Worm (Caenorhabditis elegans) whole organism, late embryonic: ENCODE data around the gene T10G3.4.
"Not testable (repeated sequence)": the region's sequence is repeated elsewhere in the genome, so short reads cannot be mapped to it uniquely, and the experiment has no call there.

Source experiments
- C38D4.7 ChIP-seq: fragments of 200-800 bp; sonication (Bioruptor generic); optimal IDR thresholded peaks from 2 replicates; lab custom pipeline; 2018; ENCODE audit warnings: mild to moderate bottlenecking, missing genetic modification characterization, moderate library complexity, missing compliant biosample characterization
- F13H6.1 ChIP-seq: sonication (generic microtip); optimal IDR thresholded peaks from 2 replicates; lab custom pipeline; 2016; ENCODE audit warnings: missing genetic modification characterization, missing compliant biosample characterization
- T23F11.4 ChIP-seq: fragments of 200-800 bp; sonication (Bioruptor generic); optimal IDR thresholded peaks from 2 replicates; lab custom pipeline; 2018; ENCODE audit warnings: mild to moderate bottlenecking, missing genetic modification characterization, missing compliant biosample characterization
- Y22D7AL.16 ChIP-seq: sonication (generic microtip); optimal IDR thresholded peaks from 2 replicates; lab custom pipeline; 2016; ENCODE audit warnings: missing genetic modification characterization, missing compliant biosample characterization
- ceh-14 ChIP-seq: sonication (generic microtip); optimal IDR thresholded peaks from 2 replicates; lab custom pipeline; 2016; ENCODE audit warnings: missing genotype, missing genetic modification characterization, missing compliant biosample characterization
- ceh-2 ChIP-seq: sonication (generic microtip); optimal IDR thresholded peaks from 2 replicates; lab custom pipeline; 2016; ENCODE audit warnings: missing genotype, missing genetic modification characterization, missing compliant biosample characterization
- ceh-24 ChIP-seq: sonication (generic microtip); optimal IDR thresholded peaks from 2 replicates; lab custom pipeline; 2016; ENCODE audit warnings: mild to moderate bottlenecking, missing genetic modification characterization, missing compliant biosample characterization
- ceh-30 ChIP-seq: fragments of 150-350 bp; optimal IDR thresholded peaks from 2 replicates; lab custom pipeline; 2014; ENCODE audit warnings: missing biosample characterization, missing genetic modification characterization
- ceh-31 ChIP-seq: sonication (generic microtip); optimal IDR thresholded peaks from 2 replicates; lab custom pipeline; 2016; ENCODE audit warnings: missing genetic modification characterization, missing compliant biosample characterization
- ceh-34 ChIP-seq: sonication (generic microtip); optimal IDR thresholded peaks from 2 replicates; lab custom pipeline; 2016; ENCODE audit warnings: mild to moderate bottlenecking, missing genetic modification characterization, missing compliant biosample characterization
- ceh-45 ChIP-seq: fragments of 200-800 bp; sonication (Bioruptor generic); IDR thresholded peaks from 2 replicates; pipeline ENCODE4 v1.3.6; 2022; ENCODE audit warnings: missing genetic modification reagents, missing genetic modification characterization, missing compliant biosample characterization
- ceh-9 ChIP-seq: sonication (generic microtip); optimal IDR thresholded peaks from 2 replicates; lab custom pipeline; 2016; ENCODE audit warnings: mild to moderate bottlenecking, missing genetic modification characterization, inconsistent platforms, missing compliant biosample characterization
- dmd-4 ChIP-seq: sonication (generic microtip); optimal IDR thresholded peaks from 2 replicates; lab custom pipeline; 2016; ENCODE audit warnings: borderline replicate concordance, missing genetic modification characterization, missing compliant biosample characterization
- dve-1 ChIP-seq: sonication (generic microtip); optimal IDR thresholded peaks from 2 replicates; lab custom pipeline; 2017; ENCODE audit warnings: antibody characterized with exemption, mild to moderate bottlenecking, missing genetic modification characterization, missing compliant biosample characterization
- elt-4 ChIP-seq: sonication (generic microtip); optimal IDR thresholded peaks from 2 replicates; lab custom pipeline; 2016; ENCODE audit warnings: missing genetic modification characterization, missing compliant biosample characterization
- ets-4 ChIP-seq: sonication (generic microtip); optimal IDR thresholded peaks from 2 replicates; lab custom pipeline; 2016; ENCODE audit warnings: missing genetic modification characterization, missing compliant biosample characterization
- fkh-6 ChIP-seq: sonication (generic microtip); optimal IDR thresholded peaks from 2 replicates; lab custom pipeline; 2016; ENCODE audit warnings: missing genetic modification characterization, missing compliant biosample characterization
- hlh-13 ChIP-seq: fragments of 200-800 bp; sonication (Bioruptor generic); optimal IDR thresholded peaks from 2 replicates; lab custom pipeline; 2018; ENCODE audit warnings: mild to moderate bottlenecking, missing genetic modification characterization, missing compliant biosample characterization
- hlh-6 ChIP-seq: sonication (generic microtip); optimal IDR thresholded peaks from 2 replicates; lab custom pipeline; 2016; ENCODE audit warnings: missing genotype, missing genetic modification characterization, missing compliant biosample characterization
- hlh-8 ChIP-seq: sonication (generic microtip); optimal IDR thresholded peaks from 2 replicates; lab custom pipeline; 2016; ENCODE audit warnings: missing genotype, missing genetic modification characterization, missing compliant biosample characterization
- lim-6 ChIP-seq: sonication (generic microtip); optimal IDR thresholded peaks from 2 replicates; lab custom pipeline; 2016; ENCODE audit warnings: missing genetic modification characterization, missing compliant biosample characterization
- lin-11 ChIP-seq: fragments of 200-800 bp; sonication (Bioruptor generic); optimal IDR thresholded peaks from 2 replicates; lab custom pipeline; 2018; ENCODE audit warnings: mild to moderate bottlenecking, missing genetic modification characterization, missing compliant biosample characterization
- madf-2 ChIP-seq: sonication (generic microtip); optimal IDR thresholded peaks from 2 replicates; lab custom pipeline; 2017; ENCODE audit warnings: missing genetic modification characterization, missing compliant biosample characterization
- nfya-1 ChIP-seq: sonication (generic microtip); optimal IDR thresholded peaks from 2 replicates; lab custom pipeline; 2017; ENCODE audit warnings: missing genetic modification characterization, mild to moderate bottlenecking, missing compliant biosample characterization, antibody characterized with exemption, moderate library complexity
- nhr-232 ChIP-seq: sonication (generic microtip); optimal IDR thresholded peaks from 2 replicates; lab custom pipeline; 2016; ENCODE audit warnings: missing genetic modification characterization, missing compliant biosample characterization
- pat-9 ChIP-seq: fragments of 200-800 bp; sonication (Bioruptor generic); optimal IDR thresholded peaks from 2 replicates; lab custom pipeline; 2018; ENCODE audit warnings: mild to moderate bottlenecking, missing genetic modification characterization, moderate library complexity, missing compliant biosample characterization
- pax-1 ChIP-seq: fragments of 150-350 bp; optimal IDR thresholded peaks from 2 replicates; lab custom pipeline; 2014; ENCODE audit warnings: missing biosample characterization, missing genetic modification characterization
- pha-4 ChIP-seq: fragments of 150-350 bp; optimal IDR thresholded peaks from 2 replicates; lab custom pipeline; 2018; ENCODE audit warnings: missing biosample characterization, missing genetic modification reagents, missing genetic modification characterization
- pqm-1 ChIP-seq: sonication (generic microtip); optimal IDR thresholded peaks from 2 replicates; lab custom pipeline; 2016; ENCODE audit warnings: missing genetic modification characterization, missing compliant biosample characterization
- ref-2 ChIP-seq: sonication (generic microtip); optimal IDR thresholded peaks from 2 replicates; lab custom pipeline; 2016; ENCODE audit warnings: missing genetic modification characterization, missing compliant biosample characterization
- tbx-7 ChIP-seq: sonication (generic microtip); optimal IDR thresholded peaks from 2 replicates; lab custom pipeline; 2016; ENCODE audit warnings: missing genotype, missing genetic modification characterization, missing compliant biosample characterization
- ttx-3 ChIP-seq: sonication (generic microtip); optimal IDR thresholded peaks from 2 replicates; lab custom pipeline; 2016; ENCODE audit warnings: missing genetic modification reagents, missing genetic modification characterization, missing compliant biosample characterization
- unc-3 ChIP-seq, 2 experiments: fragments of 200-800 bp in 1 of 2; sonication (Bioruptor generic) in 1 of 2; sonication (generic microtip) in 1 of 2; conservative IDR thresholded peaks in 1 of 2; optimal IDR thresholded peaks in 1 of 2; 2 replicates each; pipeline versions ENCODE4 v1.3.6 to Lab custom; 2016 to 2022; ENCODE audit warnings: missing compliant biosample characterization in 2 of 2, missing genetic modification characterization in 2 of 2, missing genetic modification reagents in 1 of 2
- unc-42 ChIP-seq: sonication (generic microtip); optimal IDR thresholded peaks from 2 replicates; lab custom pipeline; 2016; ENCODE audit warnings: missing genotype, missing genetic modification characterization, missing compliant biosample characterization
- unc-55 ChIP-seq: sonication (generic microtip); optimal IDR thresholded peaks from 2 replicates; lab custom pipeline; 2017; ENCODE audit warnings: missing biosample characterization, missing genetic modification reagents, missing genetic modification characterization
- zip-5 ChIP-seq: sonication (generic microtip); optimal IDR thresholded peaks from 2 replicates; lab custom pipeline; 2016; ENCODE audit warnings: missing genetic modification characterization, missing compliant biosample characterization
- ztf-16 ChIP-seq: sonication (generic microtip); optimal IDR thresholded peaks from 2 replicates; lab custom pipeline; 2017; ENCODE audit warnings: missing genetic modification characterization, missing compliant biosample characterization

The T10G3.4 gene

ce11 chrV:13459323-13459722 lies 24.9 kb downstream of the T10G3.4 start, which contains the start of gene bath-39:
Gene bath-39 (plus strand): TSS chrV:13459459.
- peak; percentile 75 for TF ChIP-seq unc-42 (tag; lab: Kevin White, UChicago)
- no peak for TF ChIP-seq ceh-34 (tag; lab: Kevin White, UChicago)
- TF ChIP-seq ceh-31 (tag; lab: Kevin White, UChicago) = peak; percentile 22
- no peak for TF ChIP-seq nhr-232 (tag; lab: Kevin White, UChicago)
- TF ChIP-seq, all 69 proteins: peak for 2

- TF ChIP-seq unc-55 (GFP tag; lab: Kevin White, UChicago) (peak; percentile 22), T23F11.4 (GFP tag; lab: Kevin White, UChicago) (no peak)
Measured at ce11 chrV:13457858-13458257, 26.4 kb downstream of the T10G3.4 start, which contains the start of gene F25H9.2. Gene F25H9.2 (plus strand): TSS chrV:13458083.

- no peak for TF ChIP-seq elt-4
- no peak for TF ChIP-seq ets-4 (tag; lab: Kevin White, UChicago)
- no peak for TF ChIP-seq pat-9 (tag; lab: Kevin White, UChicago)
- no peak for TF ChIP-seq ceh-30
- no peak for TF ChIP-seq ref-2 (tag; lab: Kevin White, UChicago)
- TF ChIP-seq F13H6.1 (tag; lab: Kevin White, UChicago) = no peak
- TF ChIP-seq ztf-16 = no peak
- no peak for TF ChIP-seq C38D4.7 (GFP tag; lab: Kevin White, UChicago)
- TF ChIP-seq Y22D7AL.16 (tag; lab: Kevin White, UChicago) = no peak
- TF ChIP-seq, all 69 proteins: peak for 0
Measured at ce11 chrV:13455448-13455847, 28.8 kb downstream of the T10G3.4 start, which contains the start of gene lurp-3. Gene lurp-3 (plus strand): TSS chrV:13455748.

- TF ChIP-seq ttx-3 (tag; lab: Kevin White, UChicago) = no peak
- TF ChIP-seq fkh-6 (tag; lab: Kevin White, UChicago) = no peak
- no peak for TF ChIP-seq ztf-16
- TF ChIP-seq ceh-45 (GFP tag; lab: Robert Waterston, UW) = no peak
- TF ChIP-seq nhr-232 (tag; lab: Kevin White, UChicago) = no peak
- TF ChIP-seq lin-11 (tag; lab: Kevin White, UChicago) = no peak
- no peak for TF ChIP-seq dmd-4
- no peak for TF ChIP-seq hlh-8 (tag; lab: Kevin White, UChicago)
- TF ChIP-seq pax-1 (tag; lab: Kevin White, UChicago) = no peak
- no peak for TF ChIP-seq ceh-14 (tag; lab: Kevin White, UChicago)
- no peak for TF ChIP-seq ceh-9 (tag; lab: Kevin White, UChicago)
Measured at ce11 chrV:13453334-13453733, 30.9 kb downstream of the T10G3.4 start, which contains the start of gene lurp-2. Gene lurp-2 (plus strand): TSS chrV:13453634.

ce11 chrV:13445229-13445949 lies 38.9 kb downstream of the T10G3.4 start, which contains the start of gene Y2H9A.4:
Gene Y2H9A.4 (plus strand): TSS chrV:13445899.
- TF ChIP-seq pqm-1 (tag; lab: Kevin White, UChicago) = no peak
- TF ChIP-seq lim-6 (tag; lab: Kevin White, UChicago) = no peak

ce11 chrV:13443535-13443934 lies 40.7 kb downstream of the T10G3.4 start, which contains the start of gene Y2H9A.6:
Gene Y2H9A.6 (plus strand): TSS chrV:13443835.
- TF ChIP-seq ceh-24 (tag; lab: Kevin White, UChicago); dve-1; ets-4 (tag; lab: Kevin White, UChicago): not testable (repeated sequence)

ce11 chrV:13442819-13443218 lies 41.4 kb downstream of the T10G3.4 start:
- TF ChIP-seq unc-55 (GFP tag; lab: Kevin White, UChicago) = no peak
- no peak for TF ChIP-seq pqm-1 (tag; lab: Kevin White, UChicago)
- no peak for TF ChIP-seq lim-6 (tag; lab: Kevin White, UChicago)
- no peak for TF ChIP-seq madf-2 (tag; lab: Kevin White, UChicago)
- no peak for TF ChIP-seq ztf-16
- TF ChIP-seq dve-1 = no peak
- no peak for TF ChIP-seq ceh-2 (tag; lab: Kevin White, UChicago)
- TF ChIP-seq Y22D7AL.16 (tag; lab: Kevin White, UChicago) = no peak
- no peak for TF ChIP-seq pat-9 (tag; lab: Kevin White, UChicago)
- TF ChIP-seq nfya-1 = no peak
- TF ChIP-seq hlh-6 (tag; lab: Kevin White, UChicago) = no peak
- no peak for TF ChIP-seq dmd-4
- TF ChIP-seq pha-4 = no peak
- no peak for TF ChIP-seq C38D4.7 (GFP tag; lab: Kevin White, UChicago)
- TF ChIP-seq zip-5 (tag; lab: Kevin White, UChicago) = no peak
- TF ChIP-seq tbx-7 = no peak
- TF ChIP-seq unc-3 (GFP tag; conservative IDR thresholded peaks at IDR 0.05; lab: Robert Waterston, UW) = no peak
- no peak for TF ChIP-seq unc-3 (tag; optimal IDR thresholded peaks at IDR 0.05; lab: Kevin White, UChicago)
- TF ChIP-seq ceh-24 (tag; lab: Kevin White, UChicago) = no peak
- no peak for TF ChIP-seq ets-4 (tag; lab: Kevin White, UChicago)
- no peak for TF ChIP-seq hlh-13
- TF ChIP-seq, all 69 proteins: peak for 0
